Fruit fly (Drosophila melanogaster) whole organism, embryonic: ENCODE measurements around the gene CG42512.
A peak's percentile ranks its signal among the peaks of the same experiment; 100 is the strongest.

ENCODE experiments used
- Antp ChIP-seq: fragments of 200-800 bp; sonication (Bioruptor generic); optimal IDR thresholded peaks from 3 replicates; lab custom pipeline; 2016; ENCODE audit warnings: missing biosample characterization, missing genetic modification characterization
- Atf6 ChIP-seq: fragments of 200-800 bp; sonication (Bioruptor generic); IDR thresholded peaks from 2 replicates; pipeline ENCODE4 v1.3.6; 2022; ENCODE audit warnings: missing biosample characterization, missing genetic modification characterization
- CG13296 ChIP-seq: fragments of 200-800 bp; sonication (Bioruptor generic); optimal IDR thresholded peaks from 3 replicates; lab custom pipeline; 2018; ENCODE audit warnings: missing biosample characterization, mild to moderate bottlenecking, missing genetic modification characterization
- CG15601 ChIP-seq: fragments of 200-800 bp; sonication (Bioruptor generic); optimal IDR thresholded peaks from 3 replicates; lab custom pipeline; 2019; ENCODE audit warnings: missing biosample characterization, mild to moderate bottlenecking, missing genetic modification characterization, moderate library complexity
- CG1603 ChIP-seq: fragments of 200-800 bp; sonication (Bioruptor generic); optimal IDR thresholded peaks from 2 replicates; lab custom pipeline; 2019; ENCODE audit warnings: missing biosample characterization, mild to moderate bottlenecking, missing genetic modification characterization, moderate library complexity
- CG1792 ChIP-seq: fragments of 200-800 bp; sonication (Bioruptor generic); optimal IDR thresholded peaks from 2 replicates; lab custom pipeline; 2016; ENCODE audit warnings: missing biosample characterization, missing genetic modification characterization
- CG18599 ChIP-seq: fragments of 200-800 bp; sonication (Bioruptor generic); optimal IDR thresholded peaks from 3 replicates; lab custom pipeline; 2017; ENCODE audit warnings: missing biosample characterization, missing genetic modification characterization, mild to moderate bottlenecking, moderate library complexity, missing genetic modification reagents
- CG2129 ChIP-seq: fragments of 200-800 bp; sonication (Bioruptor generic); IDR thresholded peaks from 2 replicates; pipeline ENCODE4 v1.3.6; 2022; ENCODE audit warnings: missing biosample characterization, missing genetic modification characterization; ENCODE audit not compliant: partially characterized antibody
- CG2199 ChIP-seq: fragments of 200-800 bp; sonication (Bioruptor generic); IDR thresholded peaks from 3 replicates; pipeline ENCODE4 v1.3.6; 2022; ENCODE audit warnings: missing biosample characterization, missing genetic modification characterization
- CG2875 ChIP-seq: fragments of 200-800 bp; sonication (Bioruptor generic); optimal IDR thresholded peaks from 2 replicates; lab custom pipeline; 2017; ENCODE audit warnings: missing biosample characterization, mild to moderate bottlenecking, missing genetic modification characterization, missing genetic modification reagents
- CG3838 ChIP-seq: fragments of 200-800 bp; sonication (Bioruptor generic); optimal IDR thresholded peaks from 3 replicates; lab custom pipeline; 2016; ENCODE audit warnings: missing biosample characterization, missing genetic modification characterization
- CG4730 ChIP-seq: fragments of 200-800 bp; sonication (Bioruptor generic); IDR thresholded peaks from 2 replicates; pipeline ENCODE4 v1.3.6; 2022; ENCODE audit warnings: missing biosample characterization, missing genetic modification characterization
- CG4820 ChIP-seq: fragments of 200-800 bp; sonication (Bioruptor generic); optimal IDR thresholded peaks from 3 replicates; lab custom pipeline; 2016; ENCODE audit warnings: missing biosample characterization, missing genetic modification characterization
- CG6254 ChIP-seq: fragments of 200-800 bp; sonication (Bioruptor generic); optimal IDR thresholded peaks from 3 replicates; lab custom pipeline; 2017; ENCODE audit warnings: mild to moderate bottlenecking, missing biosample characterization, missing genetic modification reagents, missing genetic modification characterization
- CG9437 ChIP-seq: fragments of 200-800 bp; sonication (Bioruptor generic); optimal IDR thresholded peaks from 2 replicates; lab custom pipeline; 2018; ENCODE audit warnings: missing biosample characterization, mild to moderate bottlenecking, missing genetic modification characterization
- CoRest ChIP-seq: fragments of 200-800 bp; sonication (Bioruptor generic); optimal IDR thresholded peaks from 3 replicates; lab custom pipeline; 2018; ENCODE audit warnings: missing biosample characterization, mild to moderate bottlenecking, missing genetic modification characterization, moderate library complexity
- Dip2 ChIP-seq: fragments of 200-800 bp; sonication (Bioruptor generic); IDR thresholded peaks from 2 replicates; pipeline ENCODE4 v1.3.6; 2022; ENCODE audit warnings: missing biosample characterization, missing genetic modification characterization
- E2f2 ChIP-seq: fragments of 200-800 bp; sonication (Bioruptor generic); IDR thresholded peaks from 2 replicates; pipeline ENCODE4 v1.3.6; 2022; ENCODE audit warnings: missing biosample characterization, missing genetic modification characterization
- Elba2 ChIP-seq: fragments of 200-800 bp; sonication (Bioruptor generic); optimal IDR thresholded peaks from 3 replicates; lab custom pipeline; 2016; ENCODE audit warnings: missing biosample characterization, missing genetic modification characterization
- Ets65A ChIP-seq: fragments of 200-800 bp; sonication (Bioruptor generic); peaks from one replicate; lab custom pipeline; 2016; ENCODE audit warnings: missing biosample characterization, missing genetic modification characterization
- Ets97D ChIP-seq: fragments of 200-800 bp; sonication (Bioruptor generic); optimal IDR thresholded peaks from 3 replicates; lab custom pipeline; 2016; ENCODE audit warnings: missing biosample characterization, missing genetic modification characterization
- Fer1 ChIP-seq: fragments of 200-800 bp; sonication (Bioruptor generic); optimal IDR thresholded peaks from 2 replicates; lab custom pipeline; 2017; ENCODE audit warnings: missing biosample characterization, mild to moderate bottlenecking, missing genetic modification characterization
- Hand ChIP-seq: fragments of 200-800 bp; sonication (Bioruptor generic); optimal IDR thresholded peaks from 2 replicates; lab custom pipeline; 2017; ENCODE audit warnings: mild to moderate bottlenecking, missing biosample characterization, missing genetic modification reagents, missing genetic modification characterization
- HmgD ChIP-seq: fragments of 200-800 bp; sonication (Bioruptor generic); optimal IDR thresholded peaks from 3 replicates; lab custom pipeline; 2016; ENCODE audit warnings: missing biosample characterization, missing genetic modification characterization
- Hr51 ChIP-seq, 2 experiments: fragments of 200-800 bp; sonication (Bioruptor generic); optimal IDR thresholded peaks; 2 replicates in 1 of 2; 3 replicates in 1 of 2; lab custom pipeline; 2016 to 2018; ENCODE audit warnings: missing biosample characterization in 2 of 2, missing genetic modification characterization in 2 of 2, mild to moderate bottlenecking in 1 of 2, moderate library complexity in 1 of 2
- Lhr ChIP-seq: fragments of 200-800 bp; sonication (Bioruptor generic); optimal IDR thresholded peaks from 3 replicates; lab custom pipeline; 2017; ENCODE audit warnings: mild to moderate bottlenecking, missing biosample characterization, missing genetic modification reagents, missing genetic modification characterization
- Max ChIP-seq: fragments of 200-800 bp; sonication (Bioruptor generic); optimal IDR thresholded peaks from 2 replicates; lab custom pipeline; 2016; ENCODE audit warnings: missing biosample characterization, mild to moderate bottlenecking, missing genetic modification characterization
- Mrtf ChIP-seq: fragments of 200-800 bp; sonication (Bioruptor generic); IDR thresholded peaks from 3 replicates; pipeline ENCODE4 v1.3.6; 2022; ENCODE audit warnings: missing biosample characterization, missing genetic modification characterization
- Scr ChIP-seq: fragments of 200-800 bp; sonication (Bioruptor generic); IDR thresholded peaks from 2 replicates; pipeline ENCODE4 v1.3.6; 2022; ENCODE audit warnings: missing biosample characterization, missing genetic modification characterization; ENCODE audit not compliant: partially characterized antibody
- Usf ChIP-seq: fragments of 200-800 bp; sonication (Bioruptor generic); optimal IDR thresholded peaks from 2 replicates; lab custom pipeline; 2017; ENCODE audit warnings: missing genotype, missing biosample characterization, missing genetic modification characterization
- ara ChIP-seq: fragments of 200-800 bp; sonication (Bioruptor generic); IDR thresholded peaks from 2 replicates; pipeline ENCODE4 v1.3.6; 2022; ENCODE audit warnings: missing biosample characterization, missing genetic modification characterization
- az2 ChIP-seq: fragments of 200-800 bp; sonication (Bioruptor generic); optimal IDR thresholded peaks from 3 replicates; lab custom pipeline; 2016; ENCODE audit warnings: missing biosample characterization, missing genetic modification characterization
- da ChIP-seq: fragments of 200-800 bp; sonication (Bioruptor generic); optimal IDR thresholded peaks from 2 replicates; lab custom pipeline; 2016; ENCODE audit warnings: missing biosample characterization, missing genetic modification characterization
- dimm ChIP-seq: fragments of 200-800 bp; sonication (Bioruptor generic); IDR thresholded peaks from 2 replicates; pipeline ENCODE4 v1.3.6; 2022; ENCODE audit warnings: missing biosample characterization, missing genetic modification characterization
- lola ChIP-seq, 3 experiments: fragments of >200 bp in 2 of 3; fragments of 200-800 bp in 1 of 3; sonication (Bioruptor generic) in 1 of 3; optimal IDR thresholded peaks; 2 replicates each; lab custom pipeline; 2017 to 2019; ENCODE audit warnings: missing biosample characterization in 3 of 3, missing genetic modification characterization in 3 of 3, mild to moderate bottlenecking in 1 of 3, moderate library complexity in 1 of 3
- odd ChIP-seq: fragments of 200-800 bp; sonication (Bioruptor generic); optimal IDR thresholded peaks from 2 replicates; lab custom pipeline; 2017; ENCODE audit warnings: missing biosample characterization, mild to moderate bottlenecking, missing genetic modification characterization
- row ChIP-seq: fragments of 200-800 bp; sonication (Bioruptor generic); IDR thresholded peaks from 3 replicates; pipeline ENCODE4 v1.3.6; 2022; ENCODE audit warnings: missing biosample characterization, missing genetic modification characterization
- schlank ChIP-seq: fragments of 200-800 bp; sonication (Bioruptor generic); optimal IDR thresholded peaks from 2 replicates; lab custom pipeline; 2018; ENCODE audit warnings: missing biosample characterization, mild to moderate bottlenecking, missing genetic modification characterization
- sqz ChIP-seq: fragments of 200-800 bp; sonication (Bioruptor generic); optimal IDR thresholded peaks from 3 replicates; lab custom pipeline; 2018; ENCODE audit warnings: missing biosample characterization, mild to moderate bottlenecking, missing genetic modification characterization
- sr ChIP-seq: fragments of 200-800 bp; sonication (Bioruptor generic); IDR thresholded peaks from 3 replicates; pipeline ENCODE4 v1.3.6; 2022; ENCODE audit warnings: missing biosample characterization, missing genetic modification characterization
- stc ChIP-seq: fragments of 200-800 bp; sonication (Bioruptor generic); IDR thresholded peaks from 2 replicates; pipeline ENCODE4 v1.3.6; 2022; ENCODE audit warnings: missing biosample characterization, missing genetic modification characterization
- toy ChIP-seq: fragments of 200-800 bp; sonication (Bioruptor generic); IDR thresholded peaks from 2 replicates; pipeline ENCODE4 v1.3.6; 2022; ENCODE audit warnings: missing biosample characterization, missing genetic modification characterization
- usp ChIP-seq: fragments of >200 bp; optimal IDR thresholded peaks from 2 replicates; lab custom pipeline; 2017; ENCODE audit warnings: missing biosample characterization, missing genetic modification characterization
- vfl ChIP-seq: fragments of 200-800 bp; sonication (Bioruptor generic); optimal IDR thresholded peaks from 2 replicates; lab custom pipeline; 2016; ENCODE audit warnings: missing biosample characterization, missing genetic modification characterization
- wdn ChIP-seq: fragments of 200-800 bp; sonication (Bioruptor generic); IDR thresholded peaks from 2 replicates; pipeline ENCODE4 v1.3.6; 2022; ENCODE audit warnings: missing biosample characterization, missing genetic modification characterization
- wek ChIP-seq: fragments of 200-800 bp; sonication (Bioruptor generic); optimal IDR thresholded peaks from 3 replicates; lab custom pipeline; 2018; ENCODE audit warnings: missing biosample characterization, mild to moderate bottlenecking, missing genetic modification characterization, moderate library complexity
- zen2 ChIP-seq: fragments of 200-800 bp; sonication (Bioruptor generic); IDR thresholded peaks from 3 replicates; pipeline ENCODE4 v1.3.6; 2022; ENCODE audit warnings: missing biosample characterization, missing genetic modification characterization; ENCODE audit not compliant: partially characterized antibody

Gene CG42512

DNA sequence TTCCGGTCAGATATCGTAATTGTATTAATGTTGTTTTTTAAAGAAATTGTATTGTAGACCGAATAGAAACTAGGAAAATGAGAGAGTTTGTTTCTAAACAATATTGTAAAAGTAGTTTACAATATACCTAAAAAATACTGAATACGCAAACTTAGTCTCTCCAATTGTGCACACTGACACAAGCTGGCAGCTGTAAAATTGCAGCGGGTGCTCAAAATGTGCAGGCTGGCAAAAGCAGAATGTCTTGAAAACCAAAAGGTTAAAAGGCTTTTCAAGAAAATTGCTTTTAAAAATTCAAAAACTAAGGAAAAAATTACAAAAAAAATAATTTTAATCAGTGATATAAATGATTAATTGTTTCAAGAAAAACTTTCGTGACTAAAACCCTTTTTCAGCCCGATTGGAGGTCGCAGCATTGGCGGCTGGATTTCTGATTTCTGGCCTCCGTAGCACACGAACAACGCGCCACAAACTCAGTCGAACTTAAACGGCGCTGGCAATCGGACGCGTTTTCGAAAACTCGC lies 44.5 kb downstream of the CG42512 start, which contains the start of gene CG4678 (continued):
- TF ChIP-seq Lhr (GFP tag; lab: Kevin White, UChicago): peak; percentile 43
- no peak for TF ChIP-seq Mrtf (GFP tag; lab: Robert Waterston, UW)
- no peak for TF ChIP-seq odd (GFP tag; lab: Kevin White, UChicago)
- TF ChIP-seq wdn (GFP tag; lab: Robert Waterston, UW): no peak
- TF ChIP-seq ara (GFP tag; lab: Robert Waterston, UW): no peak
- no peak for TF ChIP-seq Atf6 (GFP tag; lab: Robert Waterston, UW)
- no peak for TF ChIP-seq CG9437 (GFP tag; lab: Kevin White, UChicago)
- TF ChIP-seq az2 (GFP tag; lab: Kevin White, UChicago): no peak
- no peak for TF ChIP-seq Max
- TF ChIP-seq CG2129 (GFP tag; lab: Robert Waterston, UW): no peak
- peak; percentile 43 for TF ChIP-seq HmgD (GFP tag; lab: Kevin White, UChicago)
- TF ChIP-seq sqz (GFP tag; lab: Kevin White, UChicago): no peak
- peak; percentile 93 for TF ChIP-seq Ets65A (GFP tag; lab: Kevin White, UChicago)
- no peak for TF ChIP-seq schlank (tag; lab: Kevin White, UChicago)
- TF ChIP-seq CG2875 (GFP tag; lab: Kevin White, UChicago): no peak
- no peak for TF ChIP-seq vfl (GFP tag; lab: Kevin White, UChicago)
- TF ChIP-seq Ets97D (GFP tag; lab: Kevin White, UChicago): peak; percentile 52
- TF ChIP-seq CG6254 (GFP tag; lab: Kevin White, UChicago): peak; percentile 14
- TF ChIP-seq row (GFP tag; lab: Robert Waterston, UW): 0 out of 3 replicates have a peak, but pooled peaks have one; percentile 20
- TF ChIP-seq Hr51 (GFP tag; optimal IDR thresholded peaks at IDR 0.05; lab: Kevin White, UChicago): peak in 1 of 2 experiments; percentile 12
- no peak for TF ChIP-seq Scr (GFP tag; lab: Robert Waterston, UW)
- no peak for TF ChIP-seq wek (GFP tag; lab: Kevin White, UChicago)
- TF ChIP-seq dimm (GFP tag; lab: Robert Waterston, UW): no peak
- TF ChIP-seq E2f2 (GFP tag; lab: Robert Waterston, UW): peak; percentile 89
- TF ChIP-seq Antp (GFP tag; lab: Kevin White, UChicago): no peak
- peak; percentile 42 for TF ChIP-seq CoRest
- peak; percentile 49 for TF ChIP-seq CG1603 (tag; lab: Kevin White, UChicago)
- TF ChIP-seq CG4820 (GFP tag; lab: Kevin White, UChicago): no peak
- no peak for TF ChIP-seq lola (GFP tag; optimal IDR thresholded peaks at IDR 0.05; lab: Kevin White, UChicago)
- no peak for TF ChIP-seq da
- TF ChIP-seq CG18599 (GFP tag; lab: Kevin White, UChicago): no peak
- TF ChIP-seq usp: no peak
- TF ChIP-seq CG15601 (tag; lab: Kevin White, UChicago): no peak
- peak; percentile 79; the same call in 2 of the 3 replicates for TF ChIP-seq CG2199 (GFP tag; lab: Robert Waterston, UW)
- TF ChIP-seq CG1792 (GFP tag; lab: Kevin White, UChicago): no peak
- no peak for TF ChIP-seq sr (GFP tag; lab: Robert Waterston, UW)
- no peak for TF ChIP-seq CG13296 (GFP tag; lab: Kevin White, UChicago)
- no peak for TF ChIP-seq Usf (GFP tag; lab: Kevin White, UChicago)
- TF ChIP-seq toy: no peak
- TF ChIP-seq zen2 (GFP tag; lab: Robert Waterston, UW): no peak
- TF ChIP-seq Elba2: no peak
- TF ChIP-seq CG3838 (GFP tag; lab: Kevin White, UChicago): no peak
- TF ChIP-seq Hand: no peak
- TF ChIP-seq CG4730: no peak
- TF ChIP-seq Fer1 (GFP tag; lab: Kevin White, UChicago): no peak
- no peak for TF ChIP-seq Dip2 (GFP tag; lab: Robert Waterston, UW)
- TF ChIP-seq stc (GFP tag; lab: Robert Waterston, UW): no peak
- TF ChIP-seq, all 482 proteins: peak for 48
